Fruit fly (Drosophila melanogaster) whole organism, wandering third instar larva: ENCODE measurements around the gene Cyp310a1.
A peak's percentile ranks its signal among the peaks of the same experiment; 100 is the strongest.

Experiments
- Hr83 ChIP-seq: fragments of 200-300 bp; sonication (Bioruptor generic); optimal IDR thresholded peaks from 2 replicates; lab custom pipeline; 2016; ENCODE audit warnings: missing biosample characterization, mild to moderate bottlenecking, missing genetic modification characterization, moderate library complexity; ENCODE audit not compliant: poor library complexity, severe bottlenecking
- Myc ChIP-seq: fragments of >200 bp; optimal IDR thresholded peaks from 2 replicates; lab custom pipeline; 2017
- Rel ChIP-seq, 2 experiments: fragments of 200-800 bp; sonication (Bioruptor generic) in 1 of 2; optimal IDR thresholded peaks; 2 replicates in 1 of 2; 3 replicates in 1 of 2; lab custom pipeline; 2016 to 2019; ENCODE audit warnings: mild to moderate bottlenecking in 2 of 2, missing biosample characterization in 2 of 2, missing genetic modification characterization in 2 of 2, moderate library complexity in 1 of 2
- h ChIP-seq: fragments of 200-800 bp; sonication (Bioruptor generic); optimal IDR thresholded peaks from 3 replicates; lab custom pipeline; 2016; ENCODE audit warnings: missing biosample characterization, mild to moderate bottlenecking, missing genetic modification characterization
- jim ChIP-seq: fragments of 175-275, 200-325 bp; sonication (Bioruptor generic); optimal IDR thresholded peaks from 2 replicates; lab custom pipeline; 2016; ENCODE audit warnings: missing biosample characterization, mild to moderate bottlenecking, missing genetic modification characterization
- lola ChIP-seq: fragments of >200 bp; optimal IDR thresholded peaks from 2 replicates; lab custom pipeline; 2017; ENCODE audit warnings: missing biosample characterization, missing genetic modification characterization
- pan ChIP-seq: fragments of >200 bp; optimal IDR thresholded peaks from 2 replicates; lab custom pipeline; 2017
- psq ChIP-seq: fragments of 200-800 bp; sonication (Bioruptor generic); optimal IDR thresholded peaks from 3 replicates; lab custom pipeline; 2017; ENCODE audit warnings: missing biosample characterization, mild to moderate bottlenecking, missing genetic modification characterization, moderate library complexity
- tai ChIP-seq: sonication (Bioruptor generic); optimal IDR thresholded peaks from 2 replicates; lab custom pipeline; 2016; ENCODE audit warnings: missing biosample characterization, missing genetic modification characterization

dm6 chr2L:18626987-18627386 is 25.8 kb downstream of the Cyp310a1 start:
- TF ChIP-seq psq: peak; percentile 67
- TF ChIP-seq lola (GFP tag; lab: Kevin White, UChicago): no peak
- peak; percentile 82 for TF ChIP-seq jim (GFP tag; lab: Kevin White, UChicago)
- no peak for TF ChIP-seq pan
- peak; percentile 84 for TF ChIP-seq tai
- TF ChIP-seq Myc: no peak
- TF ChIP-seq Rel (GFP tag; optimal IDR thresholded peaks at IDR 0.05; lab: Kevin White, UChicago): peak; percentile 37
- TF ChIP-seq Rel (tag; optimal IDR thresholded peaks at IDR 0.05; lab: Kevin White, UChicago): peak; percentile 61
- peak; percentile 92 for TF ChIP-seq h
- TF ChIP-seq Hr83 (GFP tag; lab: Kevin White, UChicago): peak; percentile 95
